Fruit fly (Drosophila melanogaster): Measurements from ENCODE around the gene FucTC.

- TF ChIP-seq CTCF (optimal IDR thresholded peaks at IDR 0.05) (no peak), CG8478 (optimal IDR thresholded peaks at IDR 0.05) (no peak)
Measured at dm6 chrX:23010651-23011050, 452 bp downstream of the FucTC start.
